Fruit fly (Drosophila melanogaster): ENCODE data around the gene scf.

scf gene

dm6 chr3L:1342133-1342580, 43.7 kb downstream of the scf start, which contains the start of gene indra (continued):
- no peak for TF ChIP-seq NC2α (GFP tag; optimal IDR thresholded peaks at IDR 0.05)
- no peak for TF ChIP-seq CG43689 (GFP tag; IDR thresholded peaks at IDR 0.05)
- TF ChIP-seq zfh2 (GFP tag; optimal IDR thresholded peaks at IDR 0.05) = peak; percentile 74
- TF ChIP-seq unpg (GFP tag; optimal IDR thresholded peaks at IDR 0.05) = peak; percentile 56
- no peak for TF ChIP-seq CG11696 (GFP tag; IDR thresholded peaks at IDR 0.05)
- peak; percentile 93 for TF ChIP-seq dm (GFP tag; optimal IDR thresholded peaks at IDR 0.05)
- no peak for TF ChIP-seq CG7987 (GFP tag; optimal IDR thresholded peaks at IDR 0.05)
- peak; percentile 27 for TF ChIP-seq CG1603 (tag; optimal IDR thresholded peaks at IDR 0.05)
- no peak for TF ChIP-seq Trl (optimal IDR thresholded peaks at IDR 0.05)
- TF ChIP-seq Trl (GFP tag; optimal IDR thresholded peaks at IDR 0.05) = peak; percentile 27
- no peak for TF ChIP-seq odd (GFP tag; optimal IDR thresholded peaks at IDR 0.05)
- TF ChIP-seq HLH4C (GFP tag; IDR thresholded peaks at IDR 0.05; ENCODE audit: partially characterized antibody) = peak; percentile 46; the same call in 2 of the 3 replicates
- peak; percentile 32; the same call in 1 of the 2 replicates for TF ChIP-seq esg (GFP tag; conservative IDR thresholded peaks at IDR 0.05)
- no peak for TF ChIP-seq lab (GFP tag; optimal IDR thresholded peaks at IDR 0.05)
- TF ChIP-seq Ada2b (GFP tag; IDR thresholded peaks at IDR 0.05) = 0 out of 2 replicates have a peak, but pooled peaks have one; percentile 40
- TF ChIP-seq CG34224 (GFP tag; IDR thresholded peaks at IDR 0.05; ENCODE audit: partially characterized antibody) = peak; percentile 37; the same call in 1 of the 3 replicates
- TF ChIP-seq CG4360 (GFP tag; IDR thresholded peaks at IDR 0.05) = no peak
- TF ChIP-seq gcm (GFP tag; optimal IDR thresholded peaks at IDR 0.05) = no peak
- peak; percentile 47 for TF ChIP-seq twi (tag; optimal IDR thresholded peaks at IDR 0.05)
- TF ChIP-seq Atf3 (GFP tag; optimal IDR thresholded peaks at IDR 0.05) = peak; percentile 28
- TF ChIP-seq lmd (GFP tag; IDR thresholded peaks at IDR 0.05) = peak; percentile 37; the same call in 1 of the 2 replicates
- peak; percentile 56 for TF ChIP-seq ind (GFP tag; optimal IDR thresholded peaks at IDR 0.05)
- TF ChIP-seq Atf6 (GFP tag; IDR thresholded peaks at IDR 0.05) = peak; percentile 44; the same call in 1 of the 2 replicates
- peak; percentile 71 for TF ChIP-seq CG15514 (GFP tag; optimal IDR thresholded peaks at IDR 0.05)
- peak; percentile 38 for TF ChIP-seq az2 (GFP tag; optimal IDR thresholded peaks at IDR 0.05)
- peak; percentile 60 for TF ChIP-seq CG16813 (GFP tag; IDR thresholded peaks at IDR 0.05; ENCODE audit: partially characterized antibody)
- peak; percentile 79 for TF ChIP-seq CG9797 (GFP tag; optimal IDR thresholded peaks at IDR 0.05)
- peak; percentile 59 for TF ChIP-seq CG9817 (tag; optimal IDR thresholded peaks at IDR 0.05)
- no peak for TF ChIP-seq Doc2 (GFP tag; IDR thresholded peaks at IDR 0.05)
- peak; percentile 28 for TF ChIP-seq CG18619 (GFP tag; optimal IDR thresholded peaks at IDR 0.05)
- TF ChIP-seq CG12071 (GFP tag; optimal IDR thresholded peaks at IDR 0.05) = no peak
- TF ChIP-seq CG12155 (GFP tag; optimal IDR thresholded peaks at IDR 0.05) = peak; percentile 57
- 0 out of 2 replicates have a peak, but pooled peaks have one; percentile 33 for TF ChIP-seq sob (GFP tag; IDR thresholded peaks at IDR 0.05)
- TF ChIP-seq NfI (GFP tag; optimal IDR thresholded peaks at IDR 0.05) = peak; percentile 67
- TF ChIP-seq CG4282 (GFP tag; optimal IDR thresholded peaks at IDR 0.05) = no peak
- TF ChIP-seq sima (GFP tag; optimal IDR thresholded peaks at IDR 0.05) = no peak
- TF ChIP-seq bbx (GFP tag; IDR thresholded peaks at IDR 0.05; ENCODE audit: partially characterized antibody) = peak; percentile 76
- TF ChIP-seq CG13287 (GFP tag; IDR thresholded peaks at IDR 0.05; ENCODE audit: partially characterized antibody) = peak; percentile 67; the same call in 1 of the 2 replicates
- peak; percentile 54 for TF ChIP-seq CG33213 (GFP tag; optimal IDR thresholded peaks at IDR 0.05)
- TF ChIP-seq sna (GFP tag; IDR thresholded peaks at IDR 0.05; ENCODE audit: partially characterized antibody) = no peak; the same call in 1 of the 2 replicates
- no peak for TF ChIP-seq ro (GFP tag; IDR thresholded peaks at IDR 0.05)
- no peak for TF ChIP-seq Hr78 (GFP tag; optimal IDR thresholded peaks at IDR 0.05)
- TF ChIP-seq CG12391 (tag; optimal IDR thresholded peaks at IDR 0.05) = peak; percentile 67
- TF ChIP-seq en (GFP tag; optimal IDR thresholded peaks at IDR 0.05) = no peak
- no peak for TF ChIP-seq CG6765 (GFP tag; optimal IDR thresholded peaks at IDR 0.05)
- peak; percentile 77 for TF ChIP-seq CoRest (tag; optimal IDR thresholded peaks at IDR 0.05)
- TF ChIP-seq peb (GFP tag; IDR thresholded peaks at IDR 0.05) = no peak
- TF ChIP-seq psq (GFP tag; optimal IDR thresholded peaks at IDR 0.05) = no peak
- TF ChIP-seq pzg (GFP tag; optimal IDR thresholded peaks at IDR 0.05) = peak; percentile 75
- TF ChIP-seq ken (GFP tag; IDR thresholded peaks at IDR 0.05) = 0 out of 3 replicates have a peak, but pooled peaks have one; percentile 45
